Fruit fly (Drosophila melanogaster) whole organism, prepupa: Measurements from ENCODE around the gene Patj.
A peak's percentile ranks its signal among the peaks of the same experiment; 100 is the strongest.

ENCODE experiments used
- CG11762 ChIP-seq: fragments of 200-800 bp; sonication (Bioruptor generic); optimal IDR thresholded peaks from 3 replicates; lab custom pipeline; 2016; ENCODE audit warnings: missing biosample characterization, missing genetic modification characterization; ENCODE audit not compliant: insufficient read depth
- CG1621 ChIP-seq: fragments of 200-800 bp; sonication (Bioruptor generic); optimal IDR thresholded peaks from 3 replicates; lab custom pipeline; 2018; ENCODE audit warnings: missing biosample characterization, mild to moderate bottlenecking, missing genetic modification characterization
- Sox102F ChIP-seq: fragments of 200-800 bp; sonication (Bioruptor generic); optimal IDR thresholded peaks from 2 replicates; lab custom pipeline; 2016; ENCODE audit warnings: missing biosample characterization, mild to moderate bottlenecking, missing genetic modification characterization
- svp ChIP-seq: fragments of 200-800 bp; sonication (Bioruptor generic); peaks from one replicate; lab custom pipeline; 2016; ENCODE audit warnings: missing biosample characterization, missing genetic modification characterization

DNA sequence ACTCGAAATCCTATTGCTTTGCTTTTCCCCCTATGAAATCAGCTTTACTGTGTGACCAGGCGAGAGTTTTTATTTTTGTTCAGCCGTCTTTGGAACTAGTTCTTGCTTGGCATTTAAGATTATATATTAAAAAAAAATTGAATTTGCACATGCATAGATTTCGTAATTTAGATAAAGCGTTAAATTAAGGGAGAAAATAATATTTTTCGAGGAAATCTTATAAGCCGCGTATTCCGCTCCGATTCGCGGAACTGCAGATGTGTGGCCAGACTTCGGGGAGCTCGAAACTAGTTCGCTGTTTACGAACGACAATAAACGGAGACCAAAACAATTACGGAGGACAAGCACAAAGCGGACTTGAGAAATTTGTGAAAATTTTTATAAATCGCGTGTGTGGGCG, 4.2 kb downstream of the Patj start, which contains the start of the genes JTBR and CG42676:
- no peak for TF ChIP-seq Sox102F (GFP tag; lab: Kevin White, UChicago)
- TF ChIP-seq svp (GFP tag; lab: Kevin White, UChicago), result no peak
- no peak for TF ChIP-seq CG11762 (GFP tag; lab: Kevin White, UChicago)
- peak; percentile 66 for TF ChIP-seq CG1621 (tag; lab: Kevin White, UChicago)
